Worm (Caenorhabditis elegans) whole organism, midembryonic: ENCODE data around the gene F53E10.5.

ENCODE experiments used
- cog-1 ChIP-seq: sonication (generic microtip); optimal IDR thresholded peaks from 2 replicates; lab custom pipeline; 2016; ENCODE audit warnings: missing genetic modification characterization, missing compliant biosample characterization
- flt-1 ChIP-seq: fragments of 200-800 bp; sonication (Bioruptor generic); IDR thresholded peaks from 2 replicates; pipeline ENCODE4 v1.3.6; 2022; ENCODE audit warnings: missing genetic modification characterization, missing compliant biosample characterization
- klf-2 ChIP-seq: fragments of 200-800 bp; sonication (Bioruptor generic); conservative IDR thresholded peaks from 2 replicates; pipeline ENCODE4 v1.3.6; 2022; ENCODE audit warnings: missing genetic modification reagents, missing genetic modification characterization, missing compliant biosample characterization
- med-1 ChIP-seq: sonication (generic microtip); optimal IDR thresholded peaks from 2 replicates; lab custom pipeline; 2017; ENCODE audit warnings: missing genetic modification characterization, mild to moderate bottlenecking, missing compliant biosample characterization, antibody characterized with exemption, missing genetic modification reagents; ENCODE audit not compliant: insufficient read depth
- ref-1 ChIP-seq: fragments of 200-800 bp; sonication (Bioruptor generic); conservative IDR thresholded peaks from 2 replicates; pipeline ENCODE4 v1.3.6; 2022; ENCODE audit warnings: missing genetic modification reagents, missing genetic modification characterization, missing compliant biosample characterization
- tab-1 ChIP-seq: fragments of 200-800 bp; sonication (Bioruptor generic); IDR thresholded peaks from 2 replicates; pipeline ENCODE4 v1.3.6; 2022; ENCODE audit warnings: missing genetic modification characterization, missing compliant biosample characterization
- ztf-23 ChIP-seq: fragments of 200-800 bp; sonication (Bioruptor generic); IDR thresholded peaks from 2 replicates; pipeline ENCODE4 v1.3.6; 2022; ENCODE audit warnings: missing genetic modification reagents, missing genetic modification characterization, missing compliant biosample characterization

DNA sequence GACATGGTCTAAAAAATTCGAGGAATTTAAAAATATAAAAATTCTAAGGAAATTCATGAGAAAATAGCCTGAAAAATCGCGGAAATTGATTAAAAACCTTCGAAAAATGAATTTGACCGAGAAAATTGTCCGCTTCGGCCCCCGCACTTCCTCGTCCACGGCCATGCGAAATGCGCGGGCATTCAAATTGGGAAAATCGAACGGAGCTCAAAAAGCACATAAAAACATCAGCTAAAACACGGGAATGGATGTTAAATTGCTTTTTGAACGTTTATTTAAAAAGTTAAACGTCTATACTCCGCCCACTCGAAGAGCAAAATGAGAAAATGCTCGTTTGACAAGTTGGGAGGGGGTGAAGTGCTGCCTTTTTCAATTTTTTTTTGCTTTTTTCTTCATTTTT is 4.3 kb upstream of the F53E10.5 start, which contains the start of gene F53E10.6:
- TF ChIP-seq ztf-23 (no peak), klf-2 (GFP tag; lab: Robert Waterston, UW) (no peak), tab-1 (no peak), med-1 (GFP tag; lab: Kevin White, UChicago) (no peak), flt-1 (GFP tag; lab: Robert Waterston, UW) (no peak), cog-1 (tag; lab: Kevin White, UChicago) (peak; percentile 4), ref-1 (GFP tag; lab: Robert Waterston, UW) (no peak)
